Worm (Caenorhabditis elegans) whole organism, young adult: ENCODE data around the gene F26F2.11.
A peak's percentile ranks its signal among the peaks of the same experiment; 100 is the strongest.
"Not testable (repeated sequence)": the region's sequence is repeated elsewhere in the genome, so short reads cannot be mapped to it uniquely, and the experiment has no call there.

ENCODE experiments used
- F22D6.2 ChIP-seq: sonication (generic microtip); optimal IDR thresholded peaks from 2 replicates; lab custom pipeline; 2016; ENCODE audit warnings: mild to moderate bottlenecking, missing genetic modification characterization, missing compliant biosample characterization
- F49E8.2 ChIP-seq: sonication (generic microtip); optimal IDR thresholded peaks from 3 replicates; lab custom pipeline; 2017; ENCODE audit warnings: missing genetic modification characterization, mild to moderate bottlenecking, missing compliant biosample characterization, antibody characterized with exemption, moderate library complexity; ENCODE audit not compliant: insufficient read depth
- F55B11.4 ChIP-seq: sonication (generic microtip); optimal IDR thresholded peaks from 2 replicates; lab custom pipeline; 2016; ENCODE audit warnings: missing compliant biosample characterization, missing genetic modification characterization, borderline replicate concordance; ENCODE audit not compliant: insufficient read depth
- F57A8.1 ChIP-seq: fragments of 200-800 bp; sonication (Bioruptor generic); optimal IDR thresholded peaks from 2 replicates; lab custom pipeline; 2018; ENCODE audit warnings: mild to moderate bottlenecking, missing genetic modification characterization, moderate library complexity, missing compliant biosample characterization
- K12H6.12 ChIP-seq: fragments of 200-800 bp; sonication (Bioruptor generic); optimal IDR thresholded peaks from 2 replicates; lab custom pipeline; 2018; ENCODE audit warnings: mild to moderate bottlenecking, missing genetic modification characterization, missing compliant biosample characterization
- Y53G8AR.9 ChIP-seq: fragments of 200-800 bp; sonication (Bioruptor generic); conservative IDR thresholded peaks from 2 replicates; pipeline ENCODE4 v1.3.6; 2022; ENCODE audit warnings: missing genetic modification reagents, missing genetic modification characterization, missing compliant biosample characterization
- Y67H2A.10 ChIP-seq: fragments of 200-800 bp; sonication (Bioruptor generic); conservative IDR thresholded peaks from 2 replicates; pipeline ENCODE4 v1.3.6; 2022; ENCODE audit warnings: missing genetic modification reagents, missing genetic modification characterization, missing compliant biosample characterization
- ZK185.1 ChIP-seq: sonication (generic microtip); optimal IDR thresholded peaks from 2 replicates; lab custom pipeline; 2016; ENCODE audit warnings: mild to moderate bottlenecking, missing genetic modification characterization, missing compliant biosample characterization; ENCODE audit not compliant: poor library complexity, severe bottlenecking
- ama-1 ChIP-seq, 3 experiments: fragments of 150-350 bp in 1 of 3; sonication (generic microtip) in 2 of 3; optimal IDR thresholded peaks; 2 replicates each; lab custom pipeline; 2014 to 2018; ENCODE audit warnings: missing biosample characterization in 2 of 3, missing genetic modification characterization in 2 of 3, missing genetic modification reagents in 2 of 3
- athp-1 ChIP-seq: sonication (generic microtip); optimal IDR thresholded peaks from 2 replicates; lab custom pipeline; 2017; ENCODE audit warnings: mild to moderate bottlenecking, missing genetic modification characterization, missing compliant biosample characterization
- attf-6 ChIP-seq: fragments of 200-800 bp; sonication (Bioruptor generic); IDR thresholded peaks from 2 replicates; pipeline ENCODE4 v1.3.6; 2022; ENCODE audit warnings: missing genetic modification reagents, missing genetic modification characterization, missing compliant biosample characterization
- bed-1 ChIP-seq: fragments of 200-800 bp; sonication (Bioruptor generic); IDR thresholded peaks from 2 replicates; pipeline ENCODE4 v1.3.6; 2022; ENCODE audit warnings: missing genetic modification reagents, missing genetic modification characterization, missing compliant biosample characterization
- ceh-27 ChIP-seq: fragments of 200-800 bp; sonication (Bioruptor generic); optimal IDR thresholded peaks from 2 replicates; lab custom pipeline; 2018; ENCODE audit warnings: mild to moderate bottlenecking, missing genetic modification characterization, moderate library complexity, missing compliant biosample characterization
- die-1 ChIP-seq: sonication (generic microtip); optimal IDR thresholded peaks from 2 replicates; lab custom pipeline; 2016; ENCODE audit warnings: missing genotype, mild to moderate bottlenecking, missing genetic modification characterization, missing compliant biosample characterization
- efl-1 ChIP-seq: fragments of 150-350 bp; optimal IDR thresholded peaks from 2 replicates; lab custom pipeline; 2014; ENCODE audit warnings: missing biosample characterization, missing genetic modification reagents, missing genetic modification characterization
- fkh-3 ChIP-seq: sonication (generic microtip); optimal IDR thresholded peaks from 2 replicates; lab custom pipeline; 2016; ENCODE audit warnings: mild to moderate bottlenecking, missing genetic modification characterization, missing compliant biosample characterization
- gei-17 ChIP-seq: fragments of 200-800 bp; sonication (Bioruptor generic); optimal IDR thresholded peaks from 2 replicates; lab custom pipeline; 2018; ENCODE audit warnings: mild to moderate bottlenecking, missing genetic modification characterization, missing compliant biosample characterization
- hmg-1.2 ChIP-seq: fragments of 200-800 bp; sonication (Bioruptor generic); IDR thresholded peaks from 2 replicates; pipeline ENCODE4 v1.3.6; 2022; ENCODE audit warnings: missing genetic modification reagents, missing genetic modification characterization, missing compliant biosample characterization
- hsf-1 ChIP-seq: fragments of 200-800 bp; sonication (Bioruptor generic); IDR thresholded peaks from 2 replicates; pipeline ENCODE4 v1.3.6; 2022; ENCODE audit warnings: missing genetic modification reagents, missing genetic modification characterization, missing compliant biosample characterization
- mel-28 ChIP-seq: sonication (generic microtip); optimal IDR thresholded peaks from 2 replicates; lab custom pipeline; 2016; ENCODE audit warnings: borderline replicate concordance, mild to moderate bottlenecking, missing genetic modification characterization, missing compliant biosample characterization
- nfya-2 ChIP-seq: fragments of 200-800 bp; sonication (Bioruptor generic); IDR thresholded peaks from 2 replicates; pipeline ENCODE4 v1.3.6; 2022; ENCODE audit warnings: missing genetic modification reagents, missing genetic modification characterization, missing compliant biosample characterization
- nhr-120 ChIP-seq: fragments of 200-800 bp; sonication (Bioruptor generic); IDR thresholded peaks from 2 replicates; pipeline ENCODE4 v1.3.6; 2022; ENCODE audit warnings: missing genetic modification characterization, missing compliant biosample characterization
- nhr-27 ChIP-seq: fragments of 200-800 bp; sonication (Bioruptor generic); optimal IDR thresholded peaks from 2 replicates; lab custom pipeline; 2018; ENCODE audit warnings: mild to moderate bottlenecking, missing genetic modification characterization, moderate library complexity, missing compliant biosample characterization
- nhr-80 ChIP-seq: sonication (generic microtip); optimal IDR thresholded peaks from 2 replicates; lab custom pipeline; 2016; ENCODE audit warnings: missing genetic modification characterization, missing compliant biosample characterization
- somi-1 ChIP-seq: fragments of 200-800 bp; sonication (Bioruptor generic); optimal IDR thresholded peaks from 2 replicates; lab custom pipeline; 2018; ENCODE audit warnings: mild to moderate bottlenecking, missing genetic modification characterization, missing compliant biosample characterization
- tlf-1 ChIP-seq: fragments of 200-800 bp; sonication (Bioruptor generic); optimal IDR thresholded peaks from 2 replicates; lab custom pipeline; 2018; ENCODE audit warnings: mild to moderate bottlenecking, missing genetic modification characterization, missing compliant biosample characterization
- unc-130 ChIP-seq: sonication (generic microtip); optimal IDR thresholded peaks from 2 replicates; lab custom pipeline; 2016; ENCODE audit warnings: missing genetic modification reagents, missing genetic modification characterization, missing compliant biosample characterization

Gene F26F2.11

DNA sequence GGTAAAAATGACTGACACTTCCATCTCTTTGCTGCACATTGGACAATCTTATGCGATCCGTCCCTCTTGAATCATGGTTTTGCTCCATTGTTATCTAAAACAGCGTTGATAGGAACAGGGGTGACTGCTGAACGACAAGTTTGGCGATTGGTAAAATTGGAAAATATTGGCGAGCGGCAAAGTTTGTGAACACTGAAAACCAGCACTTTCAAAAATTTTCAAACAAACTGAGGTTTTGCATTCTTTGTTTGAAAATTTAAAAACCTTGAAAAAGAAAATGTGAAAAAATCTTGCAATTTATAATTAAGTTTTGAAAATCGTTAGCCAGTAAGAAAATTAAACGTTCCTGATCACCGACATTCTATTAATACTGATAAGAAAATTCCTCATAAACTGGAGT, 29.1 kb downstream of the F26F2.11 start, which contains the start of gene F26F2.3:
F26F2.3 (minus strand) TSS at position 101 of the 400 bp plus-strand sequence.
- TF ChIP-seq mel-28 (no peak), ceh-27 (no peak), bed-1 (GFP tag; lab: Robert Waterston, UW) (no peak), nhr-120 (GFP tag; lab: Robert Waterston, UW) (no peak), Y53G8AR.9 (GFP tag; lab: Robert Waterston, UW) (no peak), K12H6.12 (tag; lab: Kevin White, UChicago) (no peak), somi-1 (no peak), unc-130 (GFP tag; lab: Kevin White, UChicago) (no peak), gei-17 (GFP tag; lab: Kevin White, UChicago) (no peak), efl-1 (GFP tag; lab: Kevin White, UChicago) (no peak)

DNA sequence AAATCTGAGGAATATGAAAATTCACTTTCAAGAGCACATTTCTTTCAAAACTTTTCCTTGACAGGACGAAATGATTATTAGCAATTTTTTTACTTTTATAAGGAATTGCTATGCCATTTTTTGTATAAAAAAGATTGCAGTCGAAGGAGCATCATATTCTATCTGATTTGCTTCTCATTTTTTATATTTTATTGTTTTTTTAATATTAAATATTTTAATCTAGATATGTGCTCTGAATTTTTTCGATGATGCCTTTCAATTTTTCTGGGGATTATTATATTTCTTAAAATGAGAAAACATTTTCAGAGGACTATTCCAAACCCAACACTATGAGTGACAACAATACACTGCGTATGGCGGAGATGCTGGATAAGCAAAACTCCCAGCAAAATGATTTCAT, 31.5 kb downstream of the F26F2.11 start, which contains the start of gene F26F2.13:
F26F2.13 (plus strand) TSS at position 301 of the 400 bp plus-strand sequence.
- not testable (repeated sequence) for TF ChIP-seq tlf-1 (GFP tag; lab: Kevin White, UChicago); nhr-27 (tag; lab: Kevin White, UChicago); ZK185.1 (tag; lab: Kevin White, UChicago)

DNA sequence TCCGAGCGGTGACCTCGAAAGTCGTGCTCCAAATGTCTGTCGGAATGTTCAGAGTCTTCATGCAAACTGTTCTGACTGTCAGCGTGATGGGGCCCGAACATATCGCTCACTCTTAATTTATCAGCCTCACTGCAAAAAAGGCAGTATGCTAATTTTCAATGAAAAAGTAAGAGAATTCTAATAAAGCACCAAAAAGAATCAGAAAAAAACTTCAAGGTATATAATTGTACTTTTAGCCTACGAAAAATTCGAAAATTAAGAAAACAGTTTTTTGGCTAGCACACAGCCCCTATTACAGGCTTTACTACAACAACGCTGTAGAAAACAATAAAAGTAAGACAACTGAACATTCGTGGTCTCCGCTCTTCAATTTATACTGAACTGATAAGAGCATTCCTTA, 33.8 kb downstream of the F26F2.11 start, which contains the start of gene F26F2.1:
F26F2.1 (minus strand) TSS at position 101 of the 400 bp plus-strand sequence.
- TF ChIP-seq fkh-3 (tag; lab: Kevin White, UChicago) (no peak), attf-6 (GFP tag; lab: Robert Waterston, UW) (no peak), hmg-1.2 (GFP tag; lab: Robert Waterston, UW) (no peak), athp-1 (tag; lab: Kevin White, UChicago) (no peak), nfya-2 (GFP tag; lab: Robert Waterston, UW) (no peak), ama-1 (optimal IDR thresholded peaks at IDR 0.05; lab: Kevin White, UChicago) (no peak), ama-1 (GFP tag; optimal IDR thresholded peaks at IDR 0.05; lab: Kevin White, UChicago) (no peak), F49E8.2 (tag; lab: Kevin White, UChicago) (no peak), mel-28 (no peak), die-1 (tag; lab: Kevin White, UChicago) (no peak), F55B11.4 (tag; lab: Kevin White, UChicago) (no peak), Y67H2A.10 (GFP tag; lab: Robert Waterston, UW) (no peak)

DNA sequence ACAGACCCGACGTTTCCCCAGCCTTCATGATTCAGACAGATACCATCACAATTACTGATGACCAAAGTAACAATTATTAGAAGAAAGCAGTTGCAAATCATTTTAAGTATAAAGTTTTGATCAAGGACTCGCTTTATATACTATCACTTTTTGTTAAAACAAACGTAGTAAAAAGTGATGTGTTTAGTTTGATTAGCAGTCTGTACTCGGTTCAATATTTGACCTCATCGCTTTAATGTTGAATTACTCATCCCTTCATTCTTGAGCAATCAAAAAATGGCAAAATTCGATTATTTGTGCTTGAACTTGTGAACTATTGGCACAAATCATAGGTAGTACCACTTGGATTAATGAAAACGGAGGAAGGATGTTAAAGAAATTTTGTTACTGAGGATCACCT, 37.3 kb downstream of the F26F2.11 start, which contains the start of gene abf-4:
abf-4 (minus strand) TSS at position 101 of the 400 bp plus-strand sequence.
- TF ChIP-seq F22D6.2 (tag; lab: Kevin White, UChicago) = no peak

ce11 chrV:20556260-20556659, 39.3 kb downstream of the F26F2.11 start, which contains the start of gene Y38H6C.23:
Gene Y38H6C.23 (minus strand): TSS chrV:20556360.
- peak; percentile 2 for TF ChIP-seq nhr-80 (tag; lab: Kevin White, UChicago)
- TF ChIP-seq die-1 (tag; lab: Kevin White, UChicago) = no peak

DNA sequence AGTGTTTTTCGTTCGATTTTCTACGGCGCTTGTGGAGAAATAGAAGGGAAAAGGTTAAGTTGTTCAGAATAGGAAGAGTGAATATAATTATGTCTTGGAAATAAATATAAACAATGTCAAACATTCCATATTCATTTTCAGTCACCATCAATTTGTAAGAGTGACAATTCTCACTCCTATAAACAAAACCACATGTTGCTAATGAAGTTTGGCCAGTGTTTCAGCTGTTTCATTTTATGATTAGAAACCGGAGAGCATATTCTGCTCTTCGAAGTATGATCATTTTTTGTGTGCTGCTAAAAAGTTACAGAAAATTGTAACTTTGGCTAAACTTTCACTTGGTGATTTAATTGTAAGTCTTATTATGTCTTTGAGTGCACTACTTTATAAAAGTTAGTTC, 40.4 kb downstream of the F26F2.11 start, which contains the start of gene Y38H6C.21:
Y38H6C.21 (minus strand) TSS at position 148 of the 400 bp plus-strand sequence.
- TF ChIP-seq nhr-80 (tag; lab: Kevin White, UChicago) (peak; percentile 24), F57A8.1 (GFP tag; lab: Kevin White, UChicago) (no peak), hsf-1 (no peak)
- TF ChIP-seq, all 124 proteins: peak for 1
